Worm (Caenorhabditis elegans): ENCODE data around the gene F22E5.2.

- TF ChIP-seq nhr-237 (tag; optimal IDR thresholded peaks at IDR 0.05): no peak
- TF ChIP-seq unc-39 (tag; optimal IDR thresholded peaks at IDR 0.05): no peak
- no peak for TF ChIP-seq unc-62 (GFP tag; optimal IDR thresholded peaks at IDR 0.05)
- TF ChIP-seq nhr-28 (tag; optimal IDR thresholded peaks at IDR 0.05): no peak
- TF ChIP-seq pha-4 (tag; optimal IDR thresholded peaks at IDR 0.05): no peak
- TF ChIP-seq nhr-76 (tag; optimal IDR thresholded peaks at IDR 0.05): no peak
- TF ChIP-seq bed-3 (GFP tag; optimal IDR thresholded peaks at IDR 0.05): no peak
- no peak for TF ChIP-seq lin-13 (tag; optimal IDR thresholded peaks at IDR 0.05)
- TF ChIP-seq lsy-2 (tag; optimal IDR thresholded peaks at IDR 0.05): no peak
- no peak for TF ChIP-seq elt-1 (tag; optimal IDR thresholded peaks at IDR 0.05; ENCODE audit: borderline replicate concordance, insufficient read depth)
- TF ChIP-seq elt-3 (tag; optimal IDR thresholded peaks at IDR 0.05): no peak
- TF ChIP-seq ceh-39 (tag; optimal IDR thresholded peaks at IDR 0.05): no peak
Observed at ce11 chrII:2665606-2666005, 425 bp downstream of the F22E5.2 start, which contains the start of gene F22E5.22.
